Worm (Caenorhabditis elegans) whole organism, midembryonic: Measurements from ENCODE around the gene F56D2.3.

Source experiments
- flt-1 ChIP-seq: fragments of 200-800 bp; sonication (Bioruptor generic); IDR thresholded peaks from 2 replicates; pipeline ENCODE4 v1.3.6; 2022; ENCODE audit warnings: missing genetic modification characterization, missing compliant biosample characterization
- ref-1 ChIP-seq: fragments of 200-800 bp; sonication (Bioruptor generic); conservative IDR thresholded peaks from 2 replicates; pipeline ENCODE4 v1.3.6; 2022; ENCODE audit warnings: missing genetic modification reagents, missing genetic modification characterization, missing compliant biosample characterization
- tab-1 ChIP-seq: fragments of 200-800 bp; sonication (Bioruptor generic); IDR thresholded peaks from 2 replicates; pipeline ENCODE4 v1.3.6; 2022; ENCODE audit warnings: missing genetic modification characterization, missing compliant biosample characterization

ce11 chrIII:5563680-5564079, 21.1 kb upstream of the F56D2.3 start:
- TF ChIP-seq ref-1 (GFP tag; lab: Robert Waterston, UW) = no peak
- no peak for TF ChIP-seq tab-1 (GFP tag; lab: Robert Waterston, UW)
- TF ChIP-seq flt-1 (GFP tag; lab: Robert Waterston, UW) = no peak
